Worm (Caenorhabditis elegans): ENCODE data around the gene M163.9.

Gene M163.9

DNA sequence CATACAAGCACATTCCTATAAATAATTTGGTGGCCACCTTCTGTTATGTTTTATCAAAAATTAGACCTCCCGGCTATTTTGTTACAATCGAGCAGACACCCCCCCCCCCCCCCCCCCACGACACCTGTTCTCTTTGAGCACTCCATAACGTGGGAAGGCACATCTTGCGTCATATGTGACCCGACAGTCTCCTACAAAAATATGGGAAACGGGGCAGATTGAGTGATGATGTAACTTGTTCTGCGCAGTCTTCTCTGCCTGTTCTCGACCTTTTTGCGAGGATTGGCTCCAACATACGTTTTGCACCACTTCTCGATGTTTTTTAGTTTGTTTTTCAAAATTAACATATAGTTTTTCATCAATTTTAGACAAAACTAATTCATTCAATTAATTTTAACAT is 21.9 kb upstream of the M163.9 start:
- TF ChIP-seq med-1 (GFP tag; optimal IDR thresholded peaks at IDR 0.05; ENCODE audit: insufficient read depth) (no peak), ref-1 (GFP tag; conservative IDR thresholded peaks at IDR 0.05) (no peak), flt-1 (GFP tag; IDR thresholded peaks at IDR 0.05) (no peak), cog-1 (tag; optimal IDR thresholded peaks at IDR 0.05) (no peak), klf-2 (GFP tag; conservative IDR thresholded peaks at IDR 0.05) (no peak), ztf-23 (GFP tag; IDR thresholded peaks at IDR 0.05) (no peak), ztf-29 (GFP tag; IDR thresholded peaks at IDR 0.05) (no peak), T22C8.4 (GFP tag; IDR thresholded peaks at IDR 0.05) (no peak)

DNA sequence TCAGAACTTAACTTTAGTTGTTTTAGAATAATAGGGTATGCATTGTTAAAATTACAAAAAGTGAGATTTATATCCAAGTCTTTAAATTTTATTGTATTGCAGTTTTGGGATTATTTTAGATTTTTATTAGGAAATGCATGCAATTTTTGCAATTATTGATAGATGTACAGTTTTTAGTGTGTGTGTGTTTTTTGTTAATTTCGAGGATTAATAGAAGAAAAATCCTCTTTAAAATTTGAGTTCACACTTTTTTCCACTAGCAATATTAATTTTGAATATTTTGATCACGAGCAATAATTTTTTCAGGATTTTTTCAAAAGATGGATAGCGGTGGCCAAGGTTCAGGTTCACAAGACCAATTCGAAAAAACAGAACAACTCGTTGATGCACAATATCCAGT is 21.5 kb upstream of the M163.9 start, which contains the start of gene jmjd-3.2:
Gene jmjd-3.2, plus strand, starts transcription at position 301 of the 400 bp plus-strand sequence.
- no peak for TF ChIP-seq flt-1 (GFP tag; IDR thresholded peaks at IDR 0.05)
- TF ChIP-seq ztf-23 (GFP tag; IDR thresholded peaks at IDR 0.05) = no peak
- TF ChIP-seq ztf-29 (GFP tag; IDR thresholded peaks at IDR 0.05) = no peak
- TF ChIP-seq T22C8.4 (GFP tag; IDR thresholded peaks at IDR 0.05) = no peak
- TF ChIP-seq klf-2 (GFP tag; conservative IDR thresholded peaks at IDR 0.05) = no peak
- TF ChIP-seq ref-1 (GFP tag; conservative IDR thresholded peaks at IDR 0.05) = no peak
- TF ChIP-seq med-1 (GFP tag; optimal IDR thresholded peaks at IDR 0.05; ENCODE audit: insufficient read depth) = no peak
- TF ChIP-seq cog-1 (tag; optimal IDR thresholded peaks at IDR 0.05) = no peak
- no peak for TF ChIP-seq tab-1 (GFP tag; IDR thresholded peaks at IDR 0.05)

DNA sequence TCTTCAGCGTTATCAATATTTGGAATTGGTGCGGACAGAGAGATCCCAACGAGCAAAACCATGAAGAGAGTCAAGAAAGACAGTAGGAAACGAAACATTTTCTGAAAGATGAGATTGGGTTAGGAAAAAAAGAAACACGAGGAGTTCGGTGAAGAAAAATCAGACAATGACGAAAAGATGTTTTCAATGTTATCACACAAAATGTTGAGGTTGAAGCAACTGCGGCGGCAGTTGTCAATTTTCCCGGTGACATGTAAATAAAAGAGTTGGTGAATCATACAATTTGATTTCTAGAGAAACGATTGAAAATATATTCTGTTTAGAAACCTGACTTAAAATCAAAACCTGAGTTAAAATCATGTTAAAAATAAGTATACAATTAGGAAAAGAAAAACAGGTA is 15.6 kb upstream of the M163.9 start, which contains the start of gene F23D12.7:
Gene F23D12.7, minus strand, starts transcription at position 101 of the 400 bp plus-strand sequence.
- TF ChIP-seq T22C8.4 (GFP tag; IDR thresholded peaks at IDR 0.05) = no peak

DNA sequence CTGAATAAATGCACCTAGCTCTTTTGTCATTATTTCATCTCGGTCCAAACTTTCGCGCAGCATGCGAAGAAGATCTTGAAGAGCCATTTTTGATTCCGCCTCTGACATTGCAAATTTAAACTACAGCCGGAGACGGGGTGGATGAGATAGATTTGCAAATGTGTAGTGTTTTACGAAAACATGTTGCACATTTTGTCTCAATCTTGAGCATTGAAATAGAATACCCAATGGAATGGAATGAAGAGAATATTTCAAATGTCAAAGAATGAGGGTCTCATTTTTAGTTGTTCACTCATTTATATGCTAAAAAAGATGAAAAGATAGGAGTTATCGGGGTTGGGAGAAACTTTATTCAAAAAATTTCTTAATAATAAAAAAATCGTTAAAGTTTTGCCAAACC is 14.0 kb upstream of the M163.9 start, which contains the start of gene Y66C5A.1:
Gene Y66C5A.1, minus strand, starts transcription at position 101 of the 400 bp plus-strand sequence.
- TF ChIP-seq med-1 (GFP tag; optimal IDR thresholded peaks at IDR 0.05; ENCODE audit: insufficient read depth) (no peak), ref-1 (GFP tag; conservative IDR thresholded peaks at IDR 0.05) (no peak)

- TF ChIP-seq flt-1 (GFP tag; IDR thresholded peaks at IDR 0.05) (no peak), med-1 (GFP tag; optimal IDR thresholded peaks at IDR 0.05; ENCODE audit: insufficient read depth) (no peak), cog-1 (tag; optimal IDR thresholded peaks at IDR 0.05) (no peak), ztf-29 (GFP tag; IDR thresholded peaks at IDR 0.05) (no peak), tab-1 (GFP tag; IDR thresholded peaks at IDR 0.05) (no peak), T22C8.4 (GFP tag; IDR thresholded peaks at IDR 0.05) (no peak)
Observed at ce11 chrX:14460412-14460811, 9.0 kb upstream of the M163.9 start, which contains the start of gene Y66C5A.2. Gene Y66C5A.2 (plus strand): TSS chrX:14460712.

ce11 chrX:14464513-14464912 is 4.9 kb upstream of the M163.9 start, which contains the start of gene M163.7:
Gene M163.7 (plus strand): TSS chrX:14464813.
- TF ChIP-seq ztf-29 (GFP tag; IDR thresholded peaks at IDR 0.05) (no peak), klf-2 (GFP tag; conservative IDR thresholded peaks at IDR 0.05) (no peak), ztf-23 (GFP tag; IDR thresholded peaks at IDR 0.05) (no peak), flt-1 (GFP tag; IDR thresholded peaks at IDR 0.05) (no peak), med-1 (GFP tag; optimal IDR thresholded peaks at IDR 0.05; ENCODE audit: insufficient read depth) (no peak), T22C8.4 (GFP tag; IDR thresholded peaks at IDR 0.05) (no peak), ref-1 (GFP tag; conservative IDR thresholded peaks at IDR 0.05) (no peak), tab-1 (GFP tag; IDR thresholded peaks at IDR 0.05) (no peak)

DNA sequence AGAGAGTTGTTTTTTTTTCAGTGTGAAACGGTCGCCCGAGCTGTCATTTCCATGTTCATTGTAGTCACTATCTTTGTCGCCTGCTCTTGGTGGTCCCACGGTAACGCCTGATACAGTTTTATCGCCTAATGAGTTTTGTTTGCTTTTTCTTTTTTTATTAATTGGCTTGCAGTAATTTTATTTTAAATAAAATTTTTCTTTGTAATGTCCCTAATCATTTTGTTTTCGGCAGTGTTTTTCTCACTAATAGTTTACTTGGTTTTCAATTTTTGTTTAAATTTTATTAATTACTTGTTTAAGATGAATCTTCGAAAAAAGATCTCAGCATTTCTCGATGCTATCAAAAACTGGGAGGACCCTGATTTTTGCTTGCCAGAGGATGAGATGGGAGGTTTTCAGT is 3.8 kb upstream of the M163.9 start, which contains the start of gene M163.22:
Gene M163.22, plus strand, starts transcription at position 301 of the 400 bp plus-strand sequence.
- TF ChIP-seq T22C8.4 (GFP tag; IDR thresholded peaks at IDR 0.05) (no peak), ztf-29 (GFP tag; IDR thresholded peaks at IDR 0.05) (no peak), ref-1 (GFP tag; conservative IDR thresholded peaks at IDR 0.05) (no peak), klf-2 (GFP tag; conservative IDR thresholded peaks at IDR 0.05) (no peak), tab-1 (GFP tag; IDR thresholded peaks at IDR 0.05) (no peak), flt-1 (GFP tag; IDR thresholded peaks at IDR 0.05) (no peak), med-1 (GFP tag; optimal IDR thresholded peaks at IDR 0.05; ENCODE audit: insufficient read depth) (no peak), cog-1 (tag; optimal IDR thresholded peaks at IDR 0.05) (no peak), ztf-23 (GFP tag; IDR thresholded peaks at IDR 0.05) (no peak)

ce11 chrX:14466532-14466931 is 2.9 kb upstream of the M163.9 start, which contains the start of gene M163.21:
Gene M163.21 (plus strand): TSS chrX:14466832.
- TF ChIP-seq T22C8.4 (GFP tag; IDR thresholded peaks at IDR 0.05) (no peak), ref-1 (GFP tag; conservative IDR thresholded peaks at IDR 0.05) (no peak), klf-2 (GFP tag; conservative IDR thresholded peaks at IDR 0.05) (no peak), ztf-29 (GFP tag; IDR thresholded peaks at IDR 0.05) (no peak), cog-1 (tag; optimal IDR thresholded peaks at IDR 0.05) (no peak), ztf-23 (GFP tag; IDR thresholded peaks at IDR 0.05) (no peak), tab-1 (GFP tag; IDR thresholded peaks at IDR 0.05) (no peak), med-1 (GFP tag; optimal IDR thresholded peaks at IDR 0.05; ENCODE audit: insufficient read depth) (no peak), flt-1 (GFP tag; IDR thresholded peaks at IDR 0.05) (no peak)

- no peak for TF ChIP-seq ztf-29 (GFP tag; IDR thresholded peaks at IDR 0.05)
- TF ChIP-seq ref-1 (GFP tag; conservative IDR thresholded peaks at IDR 0.05) = no peak
Observed at ce11 chrX:14470687-14471086, 1.3 kb downstream of the M163.9 start, which contains the start of gene M163.10. Gene M163.10 (plus strand): TSS chrX:14470987.

- TF ChIP-seq klf-2 (GFP tag; conservative IDR thresholded peaks at IDR 0.05) (no peak), med-1 (GFP tag; optimal IDR thresholded peaks at IDR 0.05; ENCODE audit: insufficient read depth) (no peak), ref-1 (GFP tag; conservative IDR thresholded peaks at IDR 0.05) (no peak), T22C8.4 (GFP tag; IDR thresholded peaks at IDR 0.05) (no peak), flt-1 (GFP tag; IDR thresholded peaks at IDR 0.05) (no peak), tab-1 (GFP tag; IDR thresholded peaks at IDR 0.05) (no peak)
Observed at ce11 chrX:14473740-14474139, 4.4 kb downstream of the M163.9 start, which contains the start of gene M163.5. Gene M163.5 (plus strand): TSS chrX:14474040.
